Worm (Caenorhabditis elegans) whole organism, L4 larva: Measurements from ENCODE around the gene Y4C6B.2.

Source experiments
- aly-2 ChIP-seq: sonication (generic microtip); optimal IDR thresholded peaks from 2 replicates; lab custom pipeline; 2018; ENCODE audit warnings: missing biosample characterization, missing genetic modification characterization
- attf-4 ChIP-seq: sonication (generic microtip); optimal IDR thresholded peaks from 3 replicates; lab custom pipeline; 2017; ENCODE audit warnings: missing biosample characterization, missing genetic modification characterization
- daf-12 ChIP-seq: fragments of 150-350 bp; optimal IDR thresholded peaks from 2 replicates; lab custom pipeline; 2014; ENCODE audit warnings: missing biosample characterization, missing genetic modification reagents, missing genetic modification characterization
- nhr-237 ChIP-seq: sonication (generic microtip); optimal IDR thresholded peaks from 2 replicates; lab custom pipeline; 2017; ENCODE audit warnings: missing biosample characterization, missing genetic modification characterization
- nhr-76 ChIP-seq: fragments of 150-350 bp; optimal IDR thresholded peaks from 2 replicates; lab custom pipeline; 2014; ENCODE audit warnings: missing biosample characterization, missing genetic modification characterization
- sdz-12 ChIP-seq: fragments of 200-800 bp; sonication (Bioruptor generic); optimal IDR thresholded peaks from 2 replicates; lab custom pipeline; 2018; ENCODE audit warnings: mild to moderate bottlenecking, missing genetic modification characterization, missing compliant biosample characterization
- zip-2 ChIP-seq: fragments of 150-350 bp; optimal IDR thresholded peaks from 2 replicates; lab custom pipeline; 2014; ENCODE audit warnings: missing biosample characterization, missing genetic modification characterization

- TF ChIP-seq zip-2 (tag; lab: Kevin White, UChicago): no peak
- TF ChIP-seq aly-2 (tag; lab: Kevin White, UChicago): no peak
- no peak for TF ChIP-seq sdz-12 (GFP tag; lab: Kevin White, UChicago)
- no peak for TF ChIP-seq attf-4
- TF ChIP-seq nhr-237 (tag; lab: Kevin White, UChicago): no peak
- no peak for TF ChIP-seq nhr-76
- no peak for TF ChIP-seq daf-12 (tag; lab: Kevin White, UChicago)
These were observed 49.2 kb downstream of the Y4C6B.2 start, which contains the start of gene elo-6 for ce11 chrIV:5388477-5389065.
